Fruit fly (Drosophila melanogaster): Measurements from ENCODE around the gene CG42590.

DNA sequence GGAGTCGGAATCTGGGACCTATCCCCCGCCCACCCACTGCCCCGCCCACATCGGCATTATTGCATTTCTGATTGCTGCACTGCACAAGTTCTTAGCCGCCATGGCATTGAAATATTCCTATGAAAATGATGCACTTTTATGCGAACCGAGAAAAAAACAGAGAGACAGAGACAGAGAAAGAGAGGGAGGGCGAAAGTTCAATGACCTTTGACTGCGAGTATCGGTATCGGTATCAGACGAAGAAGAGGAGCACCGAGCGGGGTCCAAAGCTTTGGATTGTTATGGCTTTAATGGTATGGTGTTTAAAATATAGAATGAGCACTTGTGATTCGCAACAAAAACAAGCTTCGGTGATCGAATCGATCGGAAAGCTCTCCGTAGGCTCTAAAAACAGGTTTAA, 11.6 kb downstream of the CG42590 start:
- TF ChIP-seq usp (GFP tag; optimal IDR thresholded peaks at IDR 0.05) (no peak), CG8478 (optimal IDR thresholded peaks at IDR 0.05) (no peak), psq (optimal IDR thresholded peaks at IDR 0.05) (no peak), pan (optimal IDR thresholded peaks at IDR 0.05) (no peak), Dll (optimal IDR thresholded peaks at IDR 0.05) (no peak), EcR (GFP tag; optimal IDR thresholded peaks at IDR 0.05) (peak; percentile 86 to 96)
